Fruit fly (Drosophila melanogaster): ENCODE data around the gene CG12723.

The CG12723 gene

dm6 chrX:13191783-13192182 is at the start of gene CG12723:
Gene CG12723 (minus strand): TSS chrX:13191883.
- TF ChIP-seq spab (GFP tag; optimal IDR thresholded peaks at IDR 0.05), result no peak
- TF ChIP-seq Eip78C (GFP tag), result no peak
- no peak for TF ChIP-seq Sox14 (GFP tag; optimal IDR thresholded peaks at IDR 0.05)
- TF ChIP-seq Eip93F (GFP tag; optimal IDR thresholded peaks at IDR 0.05), result no peak
- TF ChIP-seq CG32006 (GFP tag; optimal IDR thresholded peaks at IDR 0.05), result no peak
- TF ChIP-seq acj6 (GFP tag; optimal IDR thresholded peaks at IDR 0.05), result no peak
- TF ChIP-seq fkh (GFP tag; optimal IDR thresholded peaks at IDR 0.05), result no peak
- no peak for TF ChIP-seq Eip75B (GFP tag; optimal IDR thresholded peaks at IDR 0.05)
- TF ChIP-seq Blimp-1 (GFP tag; optimal IDR thresholded peaks at IDR 0.05), result no peak
- TF ChIP-seq OdsH (GFP tag; optimal IDR thresholded peaks at IDR 0.05), result no peak
- no peak for TF ChIP-seq Ets21C (GFP tag; optimal IDR thresholded peaks at IDR 0.05)

DNA sequence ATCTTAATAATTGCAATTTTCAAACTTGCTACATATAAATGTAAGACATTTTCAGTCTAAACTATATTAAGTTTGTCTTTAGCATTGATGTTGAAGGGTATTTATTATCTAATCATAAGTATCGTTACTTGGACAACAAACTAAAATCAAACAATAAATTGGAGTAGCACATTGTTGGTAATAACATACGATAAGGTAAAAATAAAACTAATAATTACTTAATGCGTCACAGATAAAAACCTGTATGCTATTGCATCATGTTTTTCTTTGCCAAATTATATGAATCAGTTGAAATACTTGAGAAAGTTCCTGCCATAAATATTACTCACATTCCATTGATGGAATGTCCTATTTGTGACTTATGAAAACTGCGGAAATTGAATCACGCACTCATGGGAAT is 49.1 kb upstream of the CG12723 start:
- no peak for TF ChIP-seq CG8632 (GFP tag; optimal IDR thresholded peaks at IDR 0.05)
- peak; percentile 4 for TF ChIP-seq esn (GFP tag; optimal IDR thresholded peaks at IDR 0.05)
- no peak for TF ChIP-seq Hr39 (GFP tag; optimal IDR thresholded peaks at IDR 0.05)
- TF ChIP-seq Eip78C (GFP tag), result peak; percentile 56
- no peak for TF ChIP-seq CG3032 (tag; optimal IDR thresholded peaks at IDR 0.05)
- TF ChIP-seq spab (GFP tag; optimal IDR thresholded peaks at IDR 0.05), result no peak
- peak in 1 of 2 experiments; percentile 13 for TF ChIP-seq salr (GFP tag; optimal IDR thresholded peaks at IDR 0.05)
- TF ChIP-seq CG1621 (tag; optimal IDR thresholded peaks at IDR 0.05), result no peak
- TF ChIP-seq CG9139 (GFP tag; optimal IDR thresholded peaks at IDR 0.05), result no peak
- no peak for TF ChIP-seq CG11294 (GFP tag; IDR thresholded peaks at IDR 0.05)
- no peak for TF ChIP-seq Lpt (GFP tag; optimal IDR thresholded peaks at IDR 0.05)
- TF ChIP-seq fd59A (GFP tag; optimal IDR thresholded peaks at IDR 0.05), result no peak
- TF ChIP-seq eg (GFP tag; IDR thresholded peaks at IDR 0.05), result no peak

DNA sequence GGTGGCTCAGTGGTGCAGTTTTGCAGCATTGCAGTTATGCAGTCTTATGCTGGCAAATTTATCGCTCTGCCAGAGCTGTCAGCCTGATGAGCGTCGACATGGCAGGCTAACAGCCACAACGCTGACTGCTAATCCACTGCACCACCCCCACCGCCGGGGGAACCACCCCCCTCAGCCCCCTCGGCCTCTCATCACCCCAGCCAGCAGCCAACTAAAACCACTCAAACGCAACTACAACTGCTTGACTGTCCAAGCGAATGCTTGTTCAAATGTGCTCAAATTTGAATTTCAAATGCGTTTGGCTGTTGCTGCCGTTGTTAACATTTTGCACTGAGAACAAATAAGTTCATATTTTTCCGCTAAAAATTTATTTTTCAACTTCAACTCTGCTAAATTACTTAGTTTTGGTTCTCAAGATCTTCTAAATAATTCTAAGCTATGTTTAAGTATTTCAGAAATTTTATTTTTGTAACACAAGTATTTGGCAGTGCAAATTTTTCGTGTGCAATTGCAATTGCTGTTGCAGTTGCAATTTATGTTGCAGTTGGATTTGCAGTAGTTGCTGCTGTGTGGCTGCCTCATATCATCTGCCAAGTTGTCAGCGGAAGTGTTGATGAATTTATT is 46.7 kb upstream of the CG12723 start:
- no peak for TF ChIP-seq vri (GFP tag; optimal IDR thresholded peaks at IDR 0.05)
- no peak for TF ChIP-seq fd85E (GFP tag; optimal IDR thresholded peaks at IDR 0.05)
- TF ChIP-seq fd59A (GFP tag; optimal IDR thresholded peaks at IDR 0.05), result no peak
- TF ChIP-seq CG6792 (GFP tag; optimal IDR thresholded peaks at IDR 0.05), result peak; percentile 19
- peak; percentile 17 for TF ChIP-seq Ets21C (GFP tag; optimal IDR thresholded peaks at IDR 0.05)
- TF ChIP-seq CG11294 (GFP tag; IDR thresholded peaks at IDR 0.05), result peak; percentile 80
- TF ChIP-seq spab (GFP tag; optimal IDR thresholded peaks at IDR 0.05), result peak; percentile 2
- TF ChIP-seq Hr4 (GFP tag; optimal IDR thresholded peaks at IDR 0.05), result peak; percentile 89
- no peak for TF ChIP-seq CG1621 (tag; optimal IDR thresholded peaks at IDR 0.05)
- peak; percentile 89 for TF ChIP-seq CG32006 (GFP tag; optimal IDR thresholded peaks at IDR 0.05)
- TF ChIP-seq Smox (GFP tag; optimal IDR thresholded peaks at IDR 0.05), result peak; percentile 45
- peak; percentile 63 for TF ChIP-seq Hr39 (GFP tag; optimal IDR thresholded peaks at IDR 0.05)
- TF ChIP-seq dsx (GFP tag; optimal IDR thresholded peaks at IDR 0.05; ENCODE audit: poor library complexity, severe bottlenecking), result peak; percentile 11
- TF ChIP-seq CG15336 (GFP tag; IDR thresholded peaks at IDR 0.05), result peak; percentile 93
- TF ChIP-seq Eip93F (GFP tag; optimal IDR thresholded peaks at IDR 0.05), result no peak
- TF ChIP-seq acj6 (GFP tag; optimal IDR thresholded peaks at IDR 0.05), result peak; percentile 55
- TF ChIP-seq Lpt (GFP tag; optimal IDR thresholded peaks at IDR 0.05), result peak; percentile 73
- TF ChIP-seq CG8632 (GFP tag; optimal IDR thresholded peaks at IDR 0.05), result no peak
- TF ChIP-seq Eip78C (GFP tag), result peak; percentile 84
- no peak for TF ChIP-seq CG6808 (GFP tag; optimal IDR thresholded peaks at IDR 0.05)
- TF ChIP-seq cyc (GFP tag; optimal IDR thresholded peaks at IDR 0.05), result peak; percentile 46
- peak; percentile 64 for TF ChIP-seq CG4318 (GFP tag; optimal IDR thresholded peaks at IDR 0.05)
- peak; percentile 55 for TF ChIP-seq dac (GFP tag; optimal IDR thresholded peaks at IDR 0.05)
- TF ChIP-seq CG8319 (GFP tag; optimal IDR thresholded peaks at IDR 0.05), result peak; percentile 13
- TF ChIP-seq Gug (GFP tag; IDR thresholded peaks at IDR 0.05), result peak; percentile 83
- TF ChIP-seq CG16779 (tag; optimal IDR thresholded peaks at IDR 0.05), result peak; percentile 49
- TF ChIP-seq Hr38 (GFP tag; optimal IDR thresholded peaks at IDR 0.05), result no peak
- peak; percentile 44 for TF ChIP-seq CG7368 (GFP tag; optimal IDR thresholded peaks at IDR 0.05)
- peak; percentile 94 for TF ChIP-seq eg (GFP tag; IDR thresholded peaks at IDR 0.05)
- TF ChIP-seq Ets96B (tag; optimal IDR thresholded peaks at IDR 0.05), result peak; percentile 34
- peak; percentile 63 for TF ChIP-seq Met (GFP tag; optimal IDR thresholded peaks at IDR 0.05)
- no peak for TF ChIP-seq svp (GFP tag)
- peak; percentile 61 for TF ChIP-seq esn (GFP tag; optimal IDR thresholded peaks at IDR 0.05)
- peak; percentile 57 for TF ChIP-seq CG3919 (GFP tag; optimal IDR thresholded peaks at IDR 0.05)
- TF ChIP-seq CG8119 (GFP tag; IDR thresholded peaks at IDR 0.05), result peak; percentile 90
- peak; percentile 64 for TF ChIP-seq net (GFP tag; optimal IDR thresholded peaks at IDR 0.05)
- TF ChIP-seq CG6163 (GFP tag; IDR thresholded peaks at IDR 0.05), result peak; percentile 87
- no peak for TF ChIP-seq CG6854 (GFP tag; optimal IDR thresholded peaks at IDR 0.05)

All from whole organism, prepupa.